Worm (Caenorhabditis elegans) whole organism, L4/young adult: ENCODE results near the gene pmk-2.

Experiments used
- W03F9.2 ChIP-seq: fragments of 150-350 bp; optimal IDR thresholded peaks from 2 replicates; lab custom pipeline; 2014; ENCODE audit warnings: missing biosample characterization, missing genetic modification characterization
- dao-5 ChIP-seq: sonication (generic microtip); optimal IDR thresholded peaks from 2 replicates; lab custom pipeline; 2016; ENCODE audit warnings: missing genotype, missing genetic modification characterization, moderate library complexity, missing compliant biosample characterization
- him-1 ChIP-seq: sonication (generic microtip); optimal IDR thresholded peaks from 2 replicates; lab custom pipeline; 2016; ENCODE audit warnings: missing genotype, missing genetic modification reagents, missing genetic modification characterization, missing compliant biosample characterization

Gene pmk-2

DNA sequence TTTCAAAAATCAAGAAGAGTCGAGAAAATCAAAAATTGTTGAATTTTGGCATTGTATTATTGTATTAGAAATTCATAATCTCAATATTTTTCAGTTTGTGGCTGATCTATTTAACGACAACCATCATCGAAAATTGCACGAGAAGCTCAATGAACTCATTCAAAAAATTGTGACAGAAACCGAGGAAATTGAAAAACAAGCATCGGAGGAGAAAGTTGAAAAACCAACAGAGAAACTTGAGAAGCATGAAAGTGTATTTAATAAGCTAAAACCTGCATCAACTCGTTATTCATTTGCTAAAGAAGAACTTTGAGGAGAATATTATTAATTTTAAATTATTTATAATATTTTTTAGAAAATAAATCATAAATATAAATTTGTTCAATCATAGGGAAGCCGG lies 16.4 kb upstream of the pmk-2 start, which contains the start of gene ceph-41:
Gene ceph-41, plus strand, starts transcription at position 301 of the 400 bp plus-strand sequence.
- TF ChIP-seq W03F9.2 (tag; lab: Kevin White, UChicago) = no peak
- TF ChIP-seq dao-5 (tag; lab: Kevin White, UChicago) = no peak
- TF ChIP-seq him-1 (tag; lab: Kevin White, UChicago) = no peak

DNA sequence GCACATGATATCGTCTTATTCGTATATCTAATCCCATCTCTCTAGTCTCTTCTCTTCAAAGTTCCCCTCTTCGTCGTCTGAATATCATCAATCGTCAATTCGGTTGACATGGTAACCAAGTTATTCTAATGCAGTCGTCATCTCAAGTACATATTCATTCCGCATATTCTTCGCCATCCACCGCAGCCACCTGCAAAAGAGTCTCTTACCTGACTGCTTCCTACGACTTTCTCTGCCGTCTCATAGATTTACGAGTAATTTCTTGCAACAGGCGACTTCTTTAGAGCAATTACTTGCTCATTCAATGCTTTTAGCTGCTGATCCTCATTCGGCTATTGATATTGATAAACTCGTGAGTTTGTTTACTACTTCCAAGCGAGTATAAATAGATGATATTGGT lies 15.9 kb upstream of the pmk-2 start:
- TF ChIP-seq dao-5 (tag; lab: Kevin White, UChicago) = no peak
- TF ChIP-seq W03F9.2 (tag; lab: Kevin White, UChicago) = no peak

DNA sequence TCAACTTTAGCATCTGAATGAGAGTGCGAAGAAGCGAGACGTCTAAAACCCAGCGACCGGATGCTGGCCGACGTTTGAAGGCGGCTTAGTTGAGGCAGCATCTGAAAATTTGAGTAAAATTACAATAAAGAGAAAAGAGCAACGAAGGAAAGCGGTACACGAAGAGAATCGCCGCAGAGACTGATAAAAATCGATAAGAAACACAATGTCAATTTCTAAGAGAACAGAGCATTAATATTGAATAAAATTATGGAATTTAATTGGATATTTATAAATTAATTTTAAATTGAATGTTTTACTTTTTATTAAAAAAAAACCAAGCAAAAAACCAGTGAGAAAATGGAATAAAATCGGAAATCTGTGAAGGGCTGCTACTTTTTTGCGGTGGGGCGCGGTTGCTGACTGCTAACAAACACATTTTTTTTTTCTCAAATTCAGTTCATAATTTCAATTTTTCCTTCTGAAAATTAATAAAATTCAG lies 13.1 kb upstream of the pmk-2 start, which contains the start of the genes ndub-11 and moc-3:
Gene ndub-11, minus strand, starts transcription at position 101 of the 481 bp plus-strand sequence.
Gene moc-3, plus strand, starts transcription at position 431 of the 481 bp plus-strand sequence.
- TF ChIP-seq him-1 (tag; lab: Kevin White, UChicago) = no peak
- TF ChIP-seq W03F9.2 (tag; lab: Kevin White, UChicago) = no peak
- no peak for TF ChIP-seq dao-5 (tag; lab: Kevin White, UChicago)

DNA sequence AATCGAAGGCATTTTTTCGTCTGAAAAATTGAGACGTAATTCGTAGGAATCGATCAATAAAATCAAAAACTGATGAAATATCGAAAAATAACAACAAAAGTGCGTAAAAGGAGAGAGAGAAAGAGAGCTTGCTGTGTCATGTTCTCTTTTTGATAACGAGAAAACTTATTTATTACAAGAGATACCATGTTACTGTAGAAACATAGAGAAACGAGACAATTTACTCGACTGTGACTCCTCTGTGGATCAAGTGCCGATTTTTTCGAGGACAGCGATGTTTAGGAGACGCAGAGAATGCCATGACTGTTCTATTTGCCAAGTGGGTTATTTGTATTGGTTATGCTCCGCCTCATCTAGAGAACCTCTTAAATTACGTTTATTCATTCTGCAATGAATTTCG lies 9.8 kb upstream of the pmk-2 start, which contains the start of gene sph-1:
Gene sph-1, minus strand, starts transcription at position 23 of the 400 bp plus-strand sequence.
- TF ChIP-seq him-1 (tag; lab: Kevin White, UChicago) (no peak), dao-5 (tag; lab: Kevin White, UChicago) (no peak), W03F9.2 (tag; lab: Kevin White, UChicago) (peak; percentile 44)

DNA sequence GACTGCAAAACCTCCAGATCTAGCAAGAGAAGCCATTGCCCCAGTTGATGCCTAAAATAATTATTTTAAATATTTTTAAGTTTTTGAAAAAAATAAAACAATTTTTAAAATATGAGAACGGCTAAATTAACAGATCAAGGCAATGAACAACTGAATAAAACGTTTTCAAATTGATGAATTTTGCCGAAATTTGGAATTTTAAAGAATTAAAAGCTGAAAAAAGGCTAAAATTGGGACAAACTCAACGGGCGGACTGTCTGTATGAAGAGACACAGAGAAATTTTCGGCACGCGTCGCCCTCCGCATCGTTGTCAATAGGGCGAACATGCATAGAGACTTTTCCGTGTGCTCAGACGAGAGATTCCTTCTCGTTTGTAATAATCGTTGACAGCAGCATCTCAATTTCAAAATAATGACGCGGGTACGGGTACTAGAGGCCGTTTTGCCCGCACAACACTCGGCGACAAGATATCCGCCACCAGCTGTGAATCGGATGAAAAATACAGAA lies 7.2 kb upstream of the pmk-2 start, which contains the start of the genes isp-1 and islo-1:
Gene isp-1, minus strand, starts transcription at position 51 of the 508 bp plus-strand sequence.
Gene islo-1, plus strand, starts transcription at position 385 of the 508 bp plus-strand sequence.
- TF ChIP-seq W03F9.2 (tag; lab: Kevin White, UChicago) (peak; percentile 69), him-1 (tag; lab: Kevin White, UChicago) (no peak)

DNA sequence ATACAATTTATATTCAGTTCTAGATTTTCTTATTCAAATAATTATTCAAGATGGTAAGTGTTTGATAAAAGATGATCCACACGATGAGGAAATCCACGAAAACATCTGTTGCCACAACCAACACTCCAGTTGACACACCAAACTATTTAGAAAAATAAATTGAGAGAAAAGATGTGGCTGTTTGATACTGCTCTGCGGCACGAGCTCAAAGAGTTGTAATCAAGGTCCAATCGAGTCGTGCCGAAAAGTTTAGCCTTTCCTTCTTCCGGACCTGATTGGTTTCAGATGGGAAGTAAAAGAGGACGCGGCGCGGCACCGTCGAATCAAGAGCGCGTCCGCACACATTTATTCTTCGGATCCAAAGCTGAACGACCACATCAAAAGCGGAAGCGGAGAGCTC lies 6.8 kb upstream of the pmk-2 start:
- TF ChIP-seq W03F9.2 (tag; lab: Kevin White, UChicago) (no peak), him-1 (tag; lab: Kevin White, UChicago) (no peak), dao-5 (tag; lab: Kevin White, UChicago) (no peak)

DNA sequence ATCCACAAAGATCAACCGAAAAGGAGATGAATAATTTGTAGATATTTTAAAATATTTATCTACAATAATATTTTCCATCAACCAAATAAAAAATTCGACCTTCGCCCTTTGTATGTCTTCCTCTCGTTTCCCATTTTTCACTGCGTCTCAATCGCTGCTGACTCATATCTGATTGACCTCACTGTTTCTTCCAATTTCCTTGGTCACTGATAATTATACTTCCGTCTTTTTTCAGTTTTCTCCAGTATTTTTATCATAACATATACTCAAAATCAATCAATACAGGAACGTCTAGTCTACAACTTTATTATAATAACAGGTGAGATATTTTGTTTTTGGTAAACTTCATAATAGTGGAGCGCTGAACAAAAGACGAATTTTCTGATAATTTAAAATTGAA lies 4.3 kb upstream of the pmk-2 start, which contains the start of gene pmk-3:
Gene pmk-3, plus strand, starts transcription at position 236 of the 400 bp plus-strand sequence.
- TF ChIP-seq W03F9.2 (tag; lab: Kevin White, UChicago) = peak; percentile 5
- TF ChIP-seq dao-5 (tag; lab: Kevin White, UChicago) = no peak
- no peak for TF ChIP-seq him-1 (tag; lab: Kevin White, UChicago)

DNA sequence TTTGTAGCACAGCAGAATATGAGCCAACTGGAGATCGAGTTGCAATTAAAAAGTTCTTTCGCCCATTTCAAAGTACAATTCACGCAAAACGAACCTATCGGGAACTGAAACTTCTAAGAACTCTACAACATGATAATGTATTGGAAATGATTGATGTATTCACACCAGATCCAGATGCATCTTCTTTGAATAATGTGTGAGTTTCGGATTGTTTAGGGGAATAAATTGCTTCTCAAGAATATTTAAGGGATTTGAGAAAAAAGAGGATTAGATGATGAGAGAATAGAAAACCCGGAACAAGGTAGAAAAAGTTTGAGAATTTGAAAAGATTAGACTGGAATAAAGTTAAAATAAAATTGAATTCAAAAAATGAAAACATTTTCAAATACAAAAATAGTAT lies 1.0 kb downstream of the pmk-2 start:
- TF ChIP-seq dao-5 (tag; lab: Kevin White, UChicago) (no peak), him-1 (tag; lab: Kevin White, UChicago) (no peak), W03F9.2 (tag; lab: Kevin White, UChicago) (no peak)

DNA sequence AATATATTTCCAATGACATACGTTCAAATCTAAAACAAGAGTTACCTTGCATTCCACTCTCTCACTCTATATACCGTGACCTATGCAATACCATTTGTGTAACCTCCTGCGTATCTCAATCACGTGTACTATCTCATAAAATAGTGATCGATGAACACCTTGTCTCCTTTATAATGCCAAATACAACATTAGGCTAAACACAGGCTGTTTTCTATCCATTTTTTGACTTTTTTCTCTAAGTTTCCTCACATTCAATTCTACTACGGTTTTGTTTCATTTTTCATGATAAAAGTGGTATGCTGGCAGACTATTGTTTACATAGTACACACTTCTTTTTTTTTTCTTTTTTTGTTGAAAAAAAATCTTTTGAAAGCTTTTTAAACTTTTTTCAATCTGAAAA lies 3.0 kb downstream of the pmk-2 start:
- TF ChIP-seq W03F9.2 (tag; lab: Kevin White, UChicago) (no peak), him-1 (tag; lab: Kevin White, UChicago) (no peak), dao-5 (tag; lab: Kevin White, UChicago) (no peak)

DNA sequence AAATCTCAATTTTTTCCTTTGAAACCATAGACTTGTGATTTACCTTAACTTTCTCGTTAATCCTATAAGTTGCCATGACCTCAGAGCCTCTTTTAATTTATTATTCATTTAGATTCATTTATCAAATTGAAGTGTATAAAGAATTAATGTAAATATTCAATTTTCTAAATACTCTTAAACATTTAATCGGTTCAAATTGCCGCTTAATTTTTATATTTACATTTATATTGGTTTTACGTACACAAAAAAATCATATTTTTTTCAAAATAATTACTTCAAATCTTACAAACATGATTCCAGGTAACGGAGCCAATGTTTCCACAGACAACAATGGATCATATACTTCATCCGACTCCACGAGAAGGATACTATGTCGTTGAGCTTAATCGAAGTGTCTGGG lies 5.2 kb downstream of the pmk-2 start, which contains the start of gene pmk-1:
Gene pmk-1, plus strand, starts transcription at position 301 of the 400 bp plus-strand sequence.
- no peak for TF ChIP-seq W03F9.2 (tag; lab: Kevin White, UChicago)
- no peak for TF ChIP-seq dao-5 (tag; lab: Kevin White, UChicago)
- TF ChIP-seq him-1 (tag; lab: Kevin White, UChicago) = no peak

DNA sequence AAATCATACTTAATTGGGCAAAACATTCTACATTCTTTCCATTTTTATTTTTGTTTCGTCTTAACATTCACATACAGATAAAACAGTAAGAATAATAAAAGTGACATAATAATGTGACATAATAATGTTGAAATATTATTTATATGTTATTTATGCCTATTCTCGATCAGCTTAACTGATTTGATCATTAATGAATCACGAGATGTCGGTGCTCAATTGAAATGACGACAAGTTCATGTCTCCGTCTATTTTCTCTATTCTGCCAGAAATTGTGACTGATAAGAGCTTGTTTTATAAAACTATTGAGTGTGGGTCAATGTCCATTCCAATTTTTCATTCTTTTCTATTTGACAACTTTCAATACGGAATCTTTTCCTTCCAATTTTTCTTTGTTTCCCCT lies 8.4 kb downstream of the pmk-2 start:
- TF ChIP-seq dao-5 (tag; lab: Kevin White, UChicago) (no peak), W03F9.2 (tag; lab: Kevin White, UChicago) (no peak), him-1 (tag; lab: Kevin White, UChicago) (no peak)

DNA sequence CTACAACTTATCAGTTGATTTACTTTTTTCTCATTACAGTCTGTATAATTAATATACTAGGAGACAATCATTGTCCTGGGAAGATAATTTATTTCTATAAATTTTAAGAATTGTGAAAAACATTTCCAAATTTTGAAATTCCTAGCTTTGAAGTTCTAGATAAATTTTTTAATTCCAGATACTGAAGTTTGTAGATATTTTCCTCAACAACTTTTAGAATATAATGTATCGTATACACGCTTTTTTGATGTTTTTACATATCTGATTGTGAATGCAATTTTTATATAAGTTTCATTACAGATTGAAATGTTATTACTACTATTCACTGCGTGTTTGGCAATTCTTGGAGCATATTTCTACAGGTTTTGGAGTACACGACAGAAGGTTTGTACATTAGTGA lies 8.8 kb downstream of the pmk-2 start, which contains the start of gene faah-2:
Gene faah-2, plus strand, starts transcription at position 301 of the 400 bp plus-strand sequence.
- TF ChIP-seq him-1 (tag; lab: Kevin White, UChicago) (no peak), dao-5 (tag; lab: Kevin White, UChicago) (no peak), W03F9.2 (tag; lab: Kevin White, UChicago) (no peak)

DNA sequence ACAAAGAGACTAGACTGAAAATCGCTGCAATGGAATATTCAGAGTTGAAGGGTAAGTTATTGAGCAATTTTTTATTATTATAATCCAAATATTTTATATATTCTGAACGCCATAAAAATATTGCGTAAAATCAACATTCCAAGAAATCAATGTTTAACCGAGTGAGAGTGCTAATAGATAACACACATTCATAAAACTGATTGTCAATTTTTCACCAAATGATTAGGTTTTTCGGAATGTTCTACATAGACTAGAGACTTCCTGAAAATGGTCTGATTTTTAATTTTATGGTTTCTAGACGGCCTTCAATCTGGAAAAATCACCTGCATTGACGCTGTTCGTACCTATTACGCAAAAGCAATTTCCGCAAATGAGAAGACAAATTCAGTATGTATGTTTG lies 9.4 kb downstream of the pmk-2 start:
- TF ChIP-seq him-1 (tag; lab: Kevin White, UChicago) = no peak
- no peak for TF ChIP-seq W03F9.2 (tag; lab: Kevin White, UChicago)
- no peak for TF ChIP-seq dao-5 (tag; lab: Kevin White, UChicago)

DNA sequence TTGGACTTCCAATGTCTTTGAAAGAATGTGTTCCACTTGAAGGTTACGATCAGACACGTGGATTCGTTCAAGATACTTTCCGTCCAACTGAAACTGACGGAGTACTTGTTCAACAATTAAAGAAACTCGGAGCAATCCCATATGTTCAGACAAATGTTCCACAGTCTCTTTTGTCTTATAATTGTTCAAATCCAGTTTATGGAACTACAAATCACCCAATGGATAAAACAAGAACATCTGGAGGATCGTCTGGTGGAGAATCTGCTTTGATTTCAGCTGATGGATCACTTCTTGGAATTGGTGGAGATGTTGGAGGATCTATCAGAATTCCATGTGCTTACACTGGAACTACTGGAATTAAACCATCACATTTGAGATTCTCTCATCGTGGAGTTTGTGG lies 9.9 kb downstream of the pmk-2 start:
- TF ChIP-seq dao-5 (tag; lab: Kevin White, UChicago) (no peak), him-1 (tag; lab: Kevin White, UChicago) (no peak), W03F9.2 (tag; lab: Kevin White, UChicago) (no peak)
